Fruit fly (Drosophila melanogaster) whole organism: ENCODE measurements around the gene Tsp5D.

ENCODE experiments used
- CG8478 ChIP-seq: fragments of >200 bp; optimal IDR thresholded peaks from 2 replicates; lab custom pipeline; 2018; ENCODE audit warnings: inconsistent platforms
- Dll ChIP-seq: fragments of >200 bp; optimal IDR thresholded peaks from 2 replicates; lab custom pipeline; 2017
- EcR ChIP-seq, 2 experiments: fragments of >200 bp; optimal IDR thresholded peaks; 2 replicates each; lab custom pipeline; 2017; ENCODE audit warnings: missing biosample characterization in 2 of 2, missing genetic modification characterization in 2 of 2, missing genetic modification reagents in 2 of 2
- pan ChIP-seq: fragments of >200 bp; optimal IDR thresholded peaks from 2 replicates; lab custom pipeline; 2017
- psq ChIP-seq: fragments of >200 bp; optimal IDR thresholded peaks from 2 replicates; lab custom pipeline; 2017
- usp ChIP-seq: fragments of >200 bp; optimal IDR thresholded peaks from 2 replicates; lab custom pipeline; 2017; ENCODE audit warnings: missing biosample characterization, missing genetic modification characterization, mixed read lengths

Tsp5D gene

DNA sequence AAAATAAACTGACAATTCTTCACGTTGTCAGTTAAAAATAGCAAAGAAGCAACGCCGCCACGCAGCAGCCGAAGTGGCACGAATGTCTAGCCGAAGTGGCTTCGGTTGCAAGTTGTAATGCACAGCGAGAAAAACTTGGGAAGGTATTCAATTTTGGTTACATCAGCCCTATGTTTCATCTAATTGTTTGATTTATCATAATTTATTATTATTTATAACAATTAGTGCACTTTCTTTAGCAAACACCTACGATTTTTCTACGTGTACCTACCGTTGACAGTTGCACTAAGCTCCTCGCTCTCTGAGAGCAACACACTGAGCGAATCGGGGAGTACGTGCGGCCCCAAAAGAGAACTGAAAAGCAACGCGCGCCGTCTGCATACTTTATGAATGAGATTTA lies at the start of gene Tsp5D:
Gene Tsp5D (minus strand): TSS at position 13 of the 400 bp plus-strand sequence.
- TF ChIP-seq psq (no peak), CG8478 (no peak), EcR (GFP tag; optimal IDR thresholded peaks at IDR 0.05; lab: Kevin White, UChicago) (no peak), pan (lab: Kevin White, UChicago) (no peak), usp (GFP tag; lab: Kevin White, UChicago) (no peak), Dll (lab: Kevin White, UChicago) (no peak)

DNA sequence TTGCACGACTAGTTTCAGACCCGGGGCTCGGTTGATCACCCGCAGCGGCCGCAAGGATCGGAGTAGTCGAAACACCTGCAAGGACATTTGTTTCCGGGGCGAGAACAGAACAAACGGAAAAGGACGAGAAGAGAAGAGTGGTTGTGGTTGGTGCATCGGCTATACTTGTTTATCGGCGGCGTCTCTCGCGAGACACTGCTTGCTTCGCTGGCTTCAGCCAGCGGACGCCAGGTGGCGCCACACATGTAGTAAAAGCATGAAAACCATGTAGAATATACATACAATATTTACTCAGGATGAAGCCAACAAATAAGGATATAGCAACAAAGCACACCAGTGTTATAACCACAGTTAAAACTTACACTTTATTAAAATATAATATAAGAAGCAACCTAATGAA lies 35.2 kb upstream of the Tsp5D start:
- TF ChIP-seq psq (no peak), usp (GFP tag; lab: Kevin White, UChicago) (no peak), pan (lab: Kevin White, UChicago) (no peak), CG8478 (no peak), EcR (GFP tag; optimal IDR thresholded peaks at IDR 0.05; lab: Kevin White, UChicago) (no peak), Dll (lab: Kevin White, UChicago) (no peak)

DNA sequence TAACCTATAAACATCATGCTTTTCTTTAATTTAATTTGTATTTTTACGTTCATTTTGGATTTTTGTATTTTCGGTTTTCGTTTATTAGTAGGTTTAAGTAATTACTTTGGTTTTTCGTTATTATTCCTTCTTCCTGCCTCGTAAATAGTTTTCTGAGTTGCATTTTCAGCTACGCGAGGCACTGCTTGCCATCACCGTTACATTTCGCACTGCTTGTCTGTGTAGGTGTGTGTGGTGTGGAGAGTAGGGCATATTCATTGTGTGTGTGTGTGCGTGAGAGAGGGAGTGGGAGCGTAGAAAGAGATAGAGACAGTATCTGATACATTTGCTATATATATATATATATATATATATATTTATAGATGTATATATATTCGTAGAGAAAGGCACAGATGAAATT lies 30.1 kb upstream of the Tsp5D start:
- no peak for TF ChIP-seq Dll (lab: Kevin White, UChicago)
- no peak for TF ChIP-seq usp (GFP tag; lab: Kevin White, UChicago)
- TF ChIP-seq pan (lab: Kevin White, UChicago) = no peak
- TF ChIP-seq EcR (GFP tag; optimal IDR thresholded peaks at IDR 0.05; lab: Kevin White, UChicago) = no peak
- TF ChIP-seq psq = no peak
- no peak for TF ChIP-seq CG8478

DNA sequence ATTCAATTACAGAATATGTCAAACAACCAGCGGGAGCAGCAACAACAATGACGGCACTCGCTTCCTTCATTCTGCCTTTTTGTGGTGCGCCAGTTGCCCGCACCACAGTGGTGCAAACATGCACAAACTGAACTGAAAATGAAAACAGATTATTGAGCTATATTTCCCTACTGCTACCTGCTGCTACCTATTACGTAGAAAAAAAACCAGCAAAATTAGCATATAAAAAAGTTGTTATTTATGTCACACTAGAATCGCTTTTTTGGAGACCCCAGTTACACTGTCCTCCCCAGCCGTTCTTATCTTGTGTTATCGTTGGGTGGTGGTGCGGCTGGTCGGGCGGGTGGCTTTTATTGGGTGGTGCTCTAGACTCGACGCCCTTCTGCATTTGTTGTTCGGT lies 22.9 kb upstream of the Tsp5D start:
- no peak for TF ChIP-seq psq
- no peak for TF ChIP-seq usp (GFP tag; lab: Kevin White, UChicago)
- no peak for TF ChIP-seq Dll (lab: Kevin White, UChicago)
- no peak for TF ChIP-seq EcR (GFP tag; optimal IDR thresholded peaks at IDR 0.05; lab: Kevin White, UChicago)
- no peak for TF ChIP-seq pan (lab: Kevin White, UChicago)
- no peak for TF ChIP-seq CG8478

DNA sequence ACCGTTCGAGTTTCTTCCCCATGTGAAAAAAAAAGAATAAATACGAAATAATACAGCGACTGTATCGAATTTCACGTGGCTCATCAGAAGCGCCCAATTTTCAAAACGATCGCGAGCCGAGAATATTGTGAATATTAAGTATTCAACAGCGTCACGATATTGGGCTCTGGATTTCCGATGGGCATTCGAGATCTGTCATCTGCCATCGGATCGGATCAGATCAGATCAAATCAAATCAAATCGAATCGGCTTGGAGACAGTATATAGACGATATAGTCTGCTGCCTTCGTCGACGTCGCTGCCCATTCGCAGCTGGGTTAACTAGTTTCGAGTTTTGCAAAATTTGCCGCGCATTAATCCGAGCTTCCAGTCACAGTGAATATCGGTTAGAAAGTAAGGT lies 19.9 kb upstream of the Tsp5D start:
- TF ChIP-seq EcR (GFP tag; optimal IDR thresholded peaks at IDR 0.05; lab: Kevin White, UChicago) (no peak), usp (GFP tag; lab: Kevin White, UChicago) (no peak), Dll (lab: Kevin White, UChicago) (no peak), CG8478 (no peak), psq (no peak), pan (lab: Kevin White, UChicago) (no peak)

DNA sequence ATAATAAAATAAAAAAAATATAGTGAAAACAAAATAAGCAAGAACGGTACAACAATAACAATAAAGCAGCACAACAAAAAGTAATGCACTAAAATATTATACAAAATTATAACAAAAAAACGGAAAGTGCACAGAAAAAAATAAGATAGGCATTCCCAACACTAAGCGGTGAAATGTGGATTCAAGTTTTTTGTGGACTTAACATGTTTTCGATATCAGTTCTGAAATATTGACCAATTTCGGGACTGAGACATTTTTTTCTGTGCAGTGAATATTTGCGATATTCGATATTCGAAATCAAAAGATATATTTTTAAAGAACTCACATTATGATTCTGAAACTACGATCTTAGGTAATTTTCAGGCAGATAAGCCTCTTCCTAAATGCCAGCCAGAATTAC lies 19.4 kb upstream of the Tsp5D start:
- TF ChIP-seq Dll (lab: Kevin White, UChicago) (no peak), usp (GFP tag; lab: Kevin White, UChicago) (no peak), CG8478 (no peak), pan (lab: Kevin White, UChicago) (no peak), psq (no peak), EcR (GFP tag; optimal IDR thresholded peaks at IDR 0.05; lab: Kevin White, UChicago) (no peak)

dm6 chrX:6092235-6092634 lies 17.6 kb upstream of the Tsp5D start:
- TF ChIP-seq usp (GFP tag; lab: Kevin White, UChicago) = no peak

DNA sequence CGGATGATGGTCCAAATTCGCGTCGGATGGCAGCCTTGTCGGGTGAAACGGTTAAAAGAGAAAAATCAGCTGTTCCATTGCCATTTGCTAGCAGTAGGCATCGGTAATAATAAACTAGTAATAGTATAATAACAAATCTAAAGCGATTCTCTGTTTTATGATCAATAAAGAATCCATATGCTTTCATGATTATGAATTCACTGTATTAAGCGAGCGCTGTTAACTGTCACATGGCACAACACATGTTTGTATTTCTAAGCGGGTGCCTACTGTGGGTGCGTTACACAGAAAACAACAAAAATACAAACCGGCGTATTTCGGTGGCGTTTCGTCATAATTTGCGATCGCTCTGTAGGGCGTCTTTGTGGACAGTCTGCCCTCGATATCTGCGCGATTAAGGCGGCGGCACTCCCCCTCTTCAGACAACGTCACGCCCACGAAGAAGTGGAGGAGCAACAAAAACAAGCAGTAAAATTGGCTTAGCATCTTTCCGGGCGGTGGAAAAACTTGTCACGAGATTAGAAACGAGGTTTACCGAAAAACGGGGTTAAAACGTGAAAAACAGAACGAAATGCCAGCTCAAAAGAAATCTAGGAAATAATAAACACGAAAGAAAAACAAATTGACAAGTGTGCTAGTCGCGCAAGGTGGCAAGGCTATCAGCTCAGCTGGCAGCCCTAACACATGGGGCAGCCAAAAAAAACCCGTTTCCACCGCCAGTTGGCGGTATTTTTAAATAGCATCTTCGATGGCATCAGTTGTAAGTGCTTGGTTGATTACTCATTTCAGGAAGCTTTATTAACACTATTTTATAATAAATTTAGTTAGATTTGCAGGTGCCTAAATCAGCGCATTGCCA lies 16.4 kb upstream of the Tsp5D start, which contains the start of the genes Nep1 and Mipp2:
Gene Nep1 (plus strand): TSS at position 397 of the 859 bp plus-strand sequence.
Gene Mipp2 (minus strand): TSS at position 663 of the 859 bp plus-strand sequence.
- TF ChIP-seq psq (no peak), pan (lab: Kevin White, UChicago) (no peak), EcR (GFP tag; optimal IDR thresholded peaks at IDR 0.05; lab: Kevin White, UChicago) (no peak), CG8478 (no peak), usp (GFP tag; lab: Kevin White, UChicago) (no peak), Dll (lab: Kevin White, UChicago) (no peak)

dm6 chrX:6089679-6090460 lies 15.2 kb upstream of the Tsp5D start, which contains the start of gene raptor:
Gene raptor, minus strand, starts transcription at chrX:6090201.
- TF ChIP-seq Dll (lab: Kevin White, UChicago) (no peak), pan (lab: Kevin White, UChicago) (no peak), usp (GFP tag; lab: Kevin White, UChicago) (no peak), psq (no peak), EcR (GFP tag; optimal IDR thresholded peaks at IDR 0.05; lab: Kevin White, UChicago) (no peak), CG8478 (no peak)

- TF ChIP-seq pan (lab: Kevin White, UChicago) (no peak), EcR (GFP tag; optimal IDR thresholded peaks at IDR 0.05; lab: Kevin White, UChicago) (no peak), Dll (lab: Kevin White, UChicago) (no peak), CG8478 (no peak), psq (no peak), usp (GFP tag; lab: Kevin White, UChicago) (no peak)
These were observed 6.6 kb upstream of the Tsp5D start, which contains the start of gene CG4660 for dm6 chrX:6081296-6081695. Gene CG4660, minus strand, starts transcription at chrX:6081372.

dm6 chrX:6077686-6078085 lies 3.0 kb upstream of the Tsp5D start, which contains the start of gene CG4666:
Gene CG4666, minus strand, starts transcription at chrX:6077786.
- no peak for TF ChIP-seq psq
- TF ChIP-seq Dll (lab: Kevin White, UChicago) = no peak
- no peak for TF ChIP-seq CG8478
- TF ChIP-seq usp (GFP tag; lab: Kevin White, UChicago) = no peak
- TF ChIP-seq EcR (GFP tag; optimal IDR thresholded peaks at IDR 0.05; lab: Kevin White, UChicago) = no peak
- no peak for TF ChIP-seq pan (lab: Kevin White, UChicago)
